Fruit fly (Drosophila melanogaster) whole organism, prepupa: ENCODE results near the gene Lcp65Aa.

ENCODE experiments used
- Blimp-1 ChIP-seq: fragments of 200-800 bp; sonication (Bioruptor generic); optimal IDR thresholded peaks from 3 replicates; lab custom pipeline; 2017; ENCODE audit warnings: missing biosample characterization, missing genetic modification characterization, mild to moderate bottlenecking, moderate library complexity, missing genetic modification reagents
- CG10631 ChIP-seq: fragments of 200-800 bp; sonication (Bioruptor generic); optimal IDR thresholded peaks from 2 replicates; lab custom pipeline; 2016; ENCODE audit warnings: missing biosample characterization, missing genetic modification characterization
- CG11294 ChIP-seq: fragments of 200-800 bp; sonication (Bioruptor generic); IDR thresholded peaks from 2 replicates; pipeline ENCODE4 v1.3.6; 2022; ENCODE audit warnings: missing biosample characterization, missing genetic modification characterization
- CG11902 ChIP-seq: fragments of 200-800 bp; sonication (Bioruptor generic); optimal IDR thresholded peaks from 3 replicates; lab custom pipeline; 2016; ENCODE audit warnings: missing biosample characterization, missing genetic modification characterization
- CG1621 ChIP-seq: fragments of 200-800 bp; sonication (Bioruptor generic); optimal IDR thresholded peaks from 3 replicates; lab custom pipeline; 2018; ENCODE audit warnings: missing biosample characterization, mild to moderate bottlenecking, missing genetic modification characterization
- CG3032 ChIP-seq: fragments of 200-800 bp; optimal IDR thresholded peaks from 2 replicates; lab custom pipeline; 2019; ENCODE audit warnings: missing biosample characterization, mild to moderate bottlenecking, missing genetic modification characterization, moderate library complexity
- CG31627 ChIP-seq: fragments of 200-800 bp; sonication (Bioruptor generic); optimal IDR thresholded peaks from 3 replicates; lab custom pipeline; 2016; ENCODE audit warnings: missing biosample characterization, missing genetic modification characterization
- CG34406 ChIP-seq: fragments of 200-800 bp; sonication (Bioruptor generic); optimal IDR thresholded peaks from 3 replicates; lab custom pipeline; 2016; ENCODE audit warnings: missing biosample characterization, missing genetic modification characterization
- CG6163 ChIP-seq: fragments of 200-800 bp; sonication (Bioruptor generic); IDR thresholded peaks from 3 replicates; pipeline ENCODE4 v1.3.6; 2022; ENCODE audit warnings: missing biosample characterization, missing genetic modification characterization
- CG6276 ChIP-seq: fragments of 200-800 bp; sonication (Bioruptor generic); optimal IDR thresholded peaks from 2 replicates; lab custom pipeline; 2017; ENCODE audit warnings: missing biosample characterization, mild to moderate bottlenecking, missing genetic modification characterization
- CG6792 ChIP-seq: fragments of 200-800 bp; sonication (Bioruptor generic); optimal IDR thresholded peaks from 3 replicates; lab custom pipeline; 2016; ENCODE audit warnings: missing biosample characterization, missing genetic modification characterization
- CG6808 ChIP-seq: fragments of 200-800 bp; sonication (Bioruptor generic); optimal IDR thresholded peaks from 3 replicates; lab custom pipeline; 2017; ENCODE audit warnings: missing biosample characterization, missing genetic modification characterization, mild to moderate bottlenecking, moderate library complexity, missing genetic modification reagents
- CG6854 ChIP-seq: fragments of 200-800 bp; sonication (Bioruptor generic); optimal IDR thresholded peaks from 2 replicates; lab custom pipeline; 2017; ENCODE audit warnings: missing biosample characterization, mild to moderate bottlenecking, missing genetic modification characterization
- CG7368 ChIP-seq: fragments of 200-800 bp; sonication (Bioruptor generic); optimal IDR thresholded peaks from 3 replicates; lab custom pipeline; 2016; ENCODE audit warnings: missing biosample characterization, missing genetic modification characterization
- CG8119 ChIP-seq: fragments of 200-800 bp; sonication (Bioruptor generic); IDR thresholded peaks from 3 replicates; pipeline ENCODE4 v1.3.6; 2022; ENCODE audit warnings: missing biosample characterization, missing genetic modification characterization
- CG9139 ChIP-seq: fragments of 200-800 bp; sonication (Bioruptor generic); optimal IDR thresholded peaks from 3 replicates; lab custom pipeline; 2017; ENCODE audit warnings: missing biosample characterization, mild to moderate bottlenecking, missing genetic modification characterization
- Eip78C ChIP-seq: fragments of 200-800 bp; sonication (Bioruptor generic); peaks from one replicate; lab custom pipeline; 2016; ENCODE audit warnings: missing biosample characterization, missing genetic modification characterization
- Hr39 ChIP-seq: fragments of 200-800 bp; sonication (Bioruptor generic); optimal IDR thresholded peaks from 2 replicates; lab custom pipeline; 2016; ENCODE audit warnings: missing biosample characterization, missing genetic modification characterization
- Hr4 ChIP-seq: fragments of 200-800 bp; sonication (Bioruptor generic); optimal IDR thresholded peaks from 3 replicates; lab custom pipeline; 2016; ENCODE audit warnings: missing biosample characterization, missing genetic modification characterization
- Lpt ChIP-seq: fragments of 200-800 bp; sonication (Bioruptor generic); optimal IDR thresholded peaks from 3 replicates; lab custom pipeline; 2016; ENCODE audit warnings: missing biosample characterization, missing genetic modification characterization
- Met ChIP-seq: fragments of 200-800 bp; sonication (Bioruptor generic); optimal IDR thresholded peaks from 3 replicates; lab custom pipeline; 2016; ENCODE audit warnings: missing biosample characterization, missing genetic modification characterization
- Sox102F ChIP-seq: fragments of 200-800 bp; sonication (Bioruptor generic); optimal IDR thresholded peaks from 2 replicates; lab custom pipeline; 2016; ENCODE audit warnings: missing biosample characterization, mild to moderate bottlenecking, missing genetic modification characterization
- Sox15 ChIP-seq: fragments of 200-800 bp; sonication (Bioruptor generic); optimal IDR thresholded peaks from 3 replicates; lab custom pipeline; 2016; ENCODE audit warnings: missing biosample characterization, missing genetic modification characterization
- acj6 ChIP-seq: fragments of 200-800 bp; sonication (Bioruptor generic); optimal IDR thresholded peaks from 3 replicates; lab custom pipeline; 2016; ENCODE audit warnings: missing biosample characterization, missing genetic modification characterization
- cyc ChIP-seq: fragments of 200-800 bp; sonication (Bioruptor generic); optimal IDR thresholded peaks from 3 replicates; lab custom pipeline; 2016; ENCODE audit warnings: missing biosample characterization, missing genetic modification characterization
- dac ChIP-seq: fragments of 200-800 bp; sonication (Bioruptor generic); optimal IDR thresholded peaks from 2 replicates; lab custom pipeline; 2017; ENCODE audit warnings: missing biosample characterization, mild to moderate bottlenecking, missing genetic modification characterization
- eg ChIP-seq: fragments of 200-800 bp; sonication (Bioruptor generic); IDR thresholded peaks from 3 replicates; pipeline ENCODE4 v1.3.6; 2022; ENCODE audit warnings: missing biosample characterization, missing genetic modification characterization
- fd59A ChIP-seq: fragments of 200-800 bp; sonication (Bioruptor generic); optimal IDR thresholded peaks from 2 replicates; lab custom pipeline; 2017; ENCODE audit warnings: missing biosample characterization, mild to moderate bottlenecking, missing genetic modification characterization, missing genetic modification reagents
- fd85E ChIP-seq: fragments of 200-800 bp; sonication (Bioruptor generic); optimal IDR thresholded peaks from 3 replicates; lab custom pipeline; 2016; ENCODE audit warnings: missing biosample characterization, missing genetic modification characterization
- fkh ChIP-seq: fragments of 200-800 bp; sonication (Bioruptor generic); optimal IDR thresholded peaks from 3 replicates; lab custom pipeline; 2017; ENCODE audit warnings: missing biosample characterization, mild to moderate bottlenecking, missing genetic modification characterization, moderate library complexity
- lz ChIP-seq: fragments of 200-800 bp; sonication (Bioruptor generic); optimal IDR thresholded peaks from 3 replicates; lab custom pipeline; 2016; ENCODE audit warnings: missing biosample characterization, missing genetic modification characterization
- salr ChIP-seq, 2 experiments: fragments of 200-800 bp; sonication (Bioruptor generic); optimal IDR thresholded peaks; 3 replicates each; lab custom pipeline; 2016 to 2018; ENCODE audit warnings: missing biosample characterization in 2 of 2, missing genetic modification characterization in 2 of 2, mild to moderate bottlenecking in 1 of 2
- ss ChIP-seq, 2 experiments: fragments of 200-800 bp; sonication (Bioruptor generic); optimal IDR thresholded peaks; 2 replicates in 1 of 2; 3 replicates in 1 of 2; lab custom pipeline; 2017 to 2018; ENCODE audit warnings: mild to moderate bottlenecking in 2 of 2, missing biosample characterization in 2 of 2, missing genetic modification characterization in 2 of 2, moderate library complexity in 1 of 2
- topi ChIP-seq: fragments of 200-800 bp; sonication (Bioruptor generic); optimal IDR thresholded peaks from 3 replicates; lab custom pipeline; 2016; ENCODE audit warnings: missing biosample characterization, missing genetic modification characterization

Lcp65Aa gene

dm6 chr3L:6106717-6107116 is 44.4 kb upstream of the Lcp65Aa start:
- TF ChIP-seq fd85E (GFP tag; lab: Kevin White, UChicago) (no peak), fkh (GFP tag; lab: Kevin White, UChicago) (peak; percentile 49), lz (no peak)

dm6 chr3L:6108264-6109060 is 42.6 kb upstream of the Lcp65Aa start:
- no peak for TF ChIP-seq salr (GFP tag; optimal IDR thresholded peaks at IDR 0.05; lab: Kevin White, UChicago)
- no peak for TF ChIP-seq Hr39
- no peak for TF ChIP-seq CG10631
- no peak for TF ChIP-seq CG34406 (GFP tag; lab: Kevin White, UChicago)
- TF ChIP-seq CG31627 (GFP tag; lab: Kevin White, UChicago): no peak
- no peak for TF ChIP-seq CG7368 (GFP tag; lab: Kevin White, UChicago)
- TF ChIP-seq CG6808 (GFP tag; lab: Kevin White, UChicago): no peak
- TF ChIP-seq CG6276 (GFP tag; lab: Kevin White, UChicago): no peak

DNA sequence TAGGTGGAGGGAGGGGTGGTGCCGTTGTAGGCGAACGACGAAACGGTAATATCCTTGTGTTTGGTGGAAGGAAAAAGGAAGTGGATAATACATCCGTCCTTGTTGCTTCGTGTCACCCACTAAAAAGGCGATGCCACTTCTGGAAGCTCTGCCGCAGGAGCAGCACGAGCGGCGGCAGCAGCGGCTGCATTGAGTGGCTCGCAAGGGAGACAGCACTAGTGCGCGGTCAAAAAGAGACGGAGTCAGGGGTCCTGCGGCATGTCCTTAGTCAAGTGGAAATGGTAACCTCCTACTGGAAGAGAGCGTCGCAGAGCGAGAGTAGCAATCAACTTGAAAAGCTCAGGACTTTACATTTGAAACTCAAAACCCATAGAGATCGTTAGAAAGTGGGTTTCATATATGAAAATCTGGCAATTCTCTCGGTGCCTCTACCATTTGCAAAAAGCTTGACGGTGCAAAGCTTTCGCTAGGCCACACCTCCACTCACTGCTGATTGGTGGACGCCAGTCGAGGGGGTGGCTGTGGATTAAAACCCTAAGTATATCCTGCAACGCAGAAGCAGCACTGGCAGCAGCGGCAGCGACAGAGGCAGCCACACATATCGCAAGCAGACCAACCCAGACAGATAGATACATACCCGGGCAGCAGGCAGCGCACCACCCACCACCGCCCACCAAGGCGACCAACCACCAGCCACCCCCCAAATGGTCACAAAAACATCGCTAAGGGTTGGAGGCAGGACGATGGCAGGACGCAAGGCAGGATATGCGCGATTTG is 40.2 kb upstream of the Lcp65Aa start:
- no peak for TF ChIP-seq Sox15 (GFP tag; lab: Kevin White, UChicago)
- TF ChIP-seq CG3032 (tag; lab: Kevin White, UChicago): no peak
- TF ChIP-seq CG1621 (tag; lab: Kevin White, UChicago): no peak
- TF ChIP-seq CG34406 (GFP tag; lab: Kevin White, UChicago): no peak
- no peak for TF ChIP-seq eg (GFP tag; lab: Robert Waterston, UW)
- TF ChIP-seq CG6854 (GFP tag; lab: Kevin White, UChicago): no peak
- no peak for TF ChIP-seq Sox102F (GFP tag; lab: Kevin White, UChicago)
- TF ChIP-seq topi (GFP tag; lab: Kevin White, UChicago): no peak
- TF ChIP-seq Hr4 (GFP tag; lab: Kevin White, UChicago): no peak
- TF ChIP-seq Met: no peak

DNA sequence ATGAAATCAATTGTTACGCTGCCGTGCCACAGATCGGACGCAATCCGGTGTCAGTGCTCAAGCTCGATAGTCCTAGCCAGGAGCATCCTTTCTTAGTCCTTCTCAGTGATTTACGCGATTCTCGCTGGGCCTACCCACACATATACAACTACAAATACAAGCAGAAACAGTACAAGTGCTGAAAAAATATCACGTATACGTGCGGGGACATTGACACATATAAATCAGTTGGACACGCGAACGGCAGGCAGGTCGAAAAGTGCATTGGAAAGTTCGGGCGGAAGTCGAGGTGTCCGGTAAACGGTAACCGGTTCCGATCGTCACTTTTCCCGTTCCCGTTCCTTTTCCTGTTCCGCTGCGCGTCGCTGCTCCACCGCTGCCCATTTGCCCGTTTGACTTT is 39.6 kb upstream of the Lcp65Aa start:
- no peak for TF ChIP-seq CG1621 (tag; lab: Kevin White, UChicago)
- no peak for TF ChIP-seq fd59A
- TF ChIP-seq CG9139 (GFP tag; lab: Kevin White, UChicago): no peak
- TF ChIP-seq CG6792 (GFP tag; lab: Kevin White, UChicago): no peak
- no peak for TF ChIP-seq Lpt (GFP tag; lab: Kevin White, UChicago)
- no peak for TF ChIP-seq Eip78C (GFP tag; lab: Kevin White, UChicago)
- TF ChIP-seq Met: no peak
- TF ChIP-seq cyc (GFP tag; lab: Kevin White, UChicago): no peak
- no peak for TF ChIP-seq acj6 (GFP tag; lab: Kevin White, UChicago)
- no peak for TF ChIP-seq CG8119 (GFP tag; lab: Robert Waterston, UW)
- no peak for TF ChIP-seq CG6163
- TF ChIP-seq dac (GFP tag; lab: Kevin White, UChicago): no peak
- TF ChIP-seq lz: no peak
- no peak for TF ChIP-seq Blimp-1 (GFP tag; lab: Kevin White, UChicago)
- no peak for TF ChIP-seq fkh (GFP tag; lab: Kevin White, UChicago)
- no peak for TF ChIP-seq CG11902 (GFP tag; lab: Kevin White, UChicago)
- no peak for TF ChIP-seq CG11294 (GFP tag; lab: Robert Waterston, UW)
- TF ChIP-seq ss (GFP tag; optimal IDR thresholded peaks at IDR 0.05; lab: Kevin White, UChicago): no peak
- no peak for TF ChIP-seq eg (GFP tag; lab: Robert Waterston, UW)
